Worm (Caenorhabditis elegans): ENCODE data around the gene srsx-11.

- no peak for TF ChIP-seq him-1 (tag; optimal IDR thresholded peaks at IDR 0.05)
- no peak for TF ChIP-seq dao-5 (tag; optimal IDR thresholded peaks at IDR 0.05)
- TF ChIP-seq W03F9.2 (tag; optimal IDR thresholded peaks at IDR 0.05) = no peak
These were observed 47.5 kb upstream of the srsx-11 start for ce11 chrV:5026438-5026837.

All from whole organism, L4/young adult.